Worm (Caenorhabditis elegans) whole organism, L3 larva: Measurements from ENCODE around the gene T13F2.4.

Experiments
- aly-2 ChIP-seq: fragments of 150-350 bp; optimal IDR thresholded peaks from 2 replicates; lab custom pipeline; 2014; ENCODE audit warnings: missing biosample characterization, missing genetic modification characterization
- daf-12 ChIP-seq: fragments of 150-350 bp; optimal IDR thresholded peaks from 2 replicates; lab custom pipeline; 2014; ENCODE audit warnings: missing biosample characterization, missing genetic modification reagents, missing genetic modification characterization
- elt-2 ChIP-seq: sonication (generic microtip); optimal IDR thresholded peaks from 2 replicates; lab custom pipeline; 2016; ENCODE audit warnings: missing genetic modification reagents, mild to moderate bottlenecking, missing genetic modification characterization, missing compliant biosample characterization
- lin-39 ChIP-seq: fragments of 150-350 bp; optimal IDR thresholded peaks from 2 replicates; lab custom pipeline; 2018; ENCODE audit warnings: missing biosample characterization, missing genetic modification reagents, missing genetic modification characterization
- mdl-1 ChIP-seq: fragments of 150-350 bp; optimal IDR thresholded peaks from 2 replicates; lab custom pipeline; 2014; ENCODE audit warnings: missing biosample characterization, missing genetic modification characterization
- mml-1 ChIP-seq: fragments of 150-350 bp; sonication (generic microtip); optimal IDR thresholded peaks from 3 replicates; lab custom pipeline; 2014; ENCODE audit warnings: missing biosample characterization, missing genetic modification characterization
- nfya-1 ChIP-seq: sonication (generic microtip); optimal IDR thresholded peaks from 2 replicates; lab custom pipeline; 2017; ENCODE audit warnings: missing genetic modification characterization, mild to moderate bottlenecking, missing compliant biosample characterization, antibody characterized with exemption, moderate library complexity; ENCODE audit not compliant: insufficient read depth
- nhr-12 ChIP-seq: fragments of 150-350 bp; optimal IDR thresholded peaks from 2 replicates; lab custom pipeline; 2014; ENCODE audit warnings: missing biosample characterization, missing genetic modification characterization
- nhr-237 ChIP-seq: fragments of 150-350 bp; optimal IDR thresholded peaks from 2 replicates; lab custom pipeline; 2014; ENCODE audit warnings: missing biosample characterization, missing genetic modification characterization
- nhr-77 ChIP-seq: fragments of 150-350 bp; optimal IDR thresholded peaks from 2 replicates; lab custom pipeline; 2014; ENCODE audit warnings: missing biosample characterization, missing genetic modification characterization
- pqm-1 ChIP-seq: fragments of 150-350 bp; optimal IDR thresholded peaks from 2 replicates; lab custom pipeline; 2017; ENCODE audit warnings: missing biosample characterization, missing genetic modification characterization, inconsistent platforms
- ztf-11 ChIP-seq: fragments of 150-350 bp; optimal IDR thresholded peaks from 2 replicates; lab custom pipeline; 2014; ENCODE audit warnings: missing biosample characterization, missing genetic modification characterization
- ztf-4 ChIP-seq: fragments of 150-350 bp; optimal IDR thresholded peaks from 2 replicates; lab custom pipeline; 2014; ENCODE audit warnings: missing biosample characterization, missing genetic modification characterization

ce11 chrIV:9795250-9795649 lies 5.7 kb downstream of the T13F2.4 start:
- TF ChIP-seq elt-2 (no peak), aly-2 (tag; lab: Kevin White, UChicago) (no peak), nhr-237 (tag; lab: Kevin White, UChicago) (no peak), ztf-11 (tag; lab: Kevin White, UChicago) (no peak), ztf-4 (tag; lab: Kevin White, UChicago) (no peak), lin-39 (no peak), nhr-12 (tag; lab: Kevin White, UChicago) (no peak), mml-1 (tag; lab: Kevin White, UChicago) (no peak), daf-12 (tag; lab: Kevin White, UChicago) (no peak), mdl-1 (tag; lab: Kevin White, UChicago) (no peak), nfya-1 (tag; lab: Kevin White, UChicago) (no peak), pqm-1 (tag; lab: Kevin White, UChicago) (no peak), nhr-77 (tag; lab: Kevin White, UChicago) (no peak)
